Comparison of ENCODE assay signal across 1 fruit fly cellular context in the genomic region with DNA sequence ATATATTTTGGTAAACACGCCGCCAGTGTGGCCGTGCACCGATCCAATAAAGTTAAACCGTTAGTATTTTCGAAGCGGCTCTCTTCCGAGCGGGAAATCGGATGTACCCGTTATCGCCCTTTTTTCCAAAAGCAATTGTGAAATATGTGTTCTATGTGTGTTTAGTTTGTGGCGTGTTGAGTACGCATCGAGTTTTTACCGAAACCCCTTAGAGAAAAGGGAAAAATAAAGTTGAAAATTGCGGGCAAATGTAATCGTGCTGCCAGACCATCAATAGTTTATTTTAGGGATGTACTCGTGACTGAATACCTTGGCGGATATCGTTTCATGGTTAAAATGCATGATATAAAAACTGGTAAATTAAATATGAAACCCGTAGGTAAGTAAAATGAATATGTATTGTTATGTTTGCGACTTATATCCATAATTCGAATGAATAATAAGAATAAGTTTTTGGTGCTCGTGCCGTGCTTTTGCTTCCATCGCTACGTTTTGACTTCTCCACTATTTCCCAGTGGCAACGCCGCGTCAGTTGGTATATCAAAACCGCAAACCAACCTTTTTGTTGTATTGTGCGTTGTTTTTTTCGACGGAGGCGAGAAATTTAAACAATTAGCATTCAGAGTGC.
TF ChIP-seq lines count a peak whose summit lies in the region.

TSS of gene Mettl2 (minus strand) at position 51 of the 628 bp plus-strand sequence.
TSS of gene Bgb (plus strand) at position 527 of the 628 bp plus-strand sequence.

TF ChIP-seq in whole organism, embryonic, 481 proteins besides CTCF, POLR2A, EP300 and RAD21 (continued from another document and continues in another):
- TF ChIP-seq ap (GFP tag; IDR thresholded peaks at IDR 0.05; lab: Robert Waterston, UW) (no peak), danr (GFP tag; IDR thresholded peaks at IDR 0.05; lab: Robert Waterston, UW) (peak; percentile 80), Chrac-16 (GFP tag; optimal IDR thresholded peaks at IDR 0.05; lab: Kevin White, UChicago) (peak; percentile 76), CG9876 (GFP tag; optimal IDR thresholded peaks at IDR 0.05; lab: Kevin White, UChicago) (peak; percentile 62), gsb-n (tag; optimal IDR thresholded peaks at IDR 0.05; lab: Kevin White, UChicago) (peak; percentile 49), exex (tag; optimal IDR thresholded peaks at IDR 0.05; lab: Kevin White, UChicago) (no peak), BtbVII (GFP tag; optimal IDR thresholded peaks at IDR 0.05; lab: Kevin White, UChicago) (peak; percentile 8), ewg (GFP tag; optimal IDR thresholded peaks at IDR 0.05; lab: Kevin White, UChicago) (peak; percentile 29), tio (GFP tag; optimal IDR thresholded peaks at IDR 0.05; lab: Kevin White, UChicago) (no peak), HLH4C (GFP tag; IDR thresholded peaks at IDR 0.05; lab: Robert Waterston, UW; ENCODE audit: partially characterized antibody) (peak; percentile 56; the same call in 2 of the 3 replicates), CG18619 (GFP tag; optimal IDR thresholded peaks at IDR 0.05; lab: Kevin White, UChicago) (peak; percentile 56), Elba2 (GFP tag; optimal IDR thresholded peaks at IDR 0.05; lab: Kevin White, UChicago) (peak; percentile 23), cg (GFP tag; optimal IDR thresholded peaks at IDR 0.05; lab: Kevin White, UChicago) (no peak), CG14441 (GFP tag; IDR thresholded peaks at IDR 0.05; lab: Robert Waterston, UW) (peak; percentile 81), ftz-f1 (GFP tag; optimal IDR thresholded peaks at IDR 0.05; lab: Kevin White, UChicago) (peak; percentile 28), CG9215 (GFP tag; IDR thresholded peaks at IDR 0.05; lab: Robert Waterston, UW) (peak; percentile 90), dati (GFP tag; IDR thresholded peaks at IDR 0.05; lab: Robert Waterston, UW) (no peak), h (optimal IDR thresholded peaks at IDR 0.05; lab: Kevin White, UChicago) (no peak), ro (GFP tag; IDR thresholded peaks at IDR 0.05; lab: Robert Waterston, UW) (peak; percentile 66), yki (optimal IDR thresholded peaks at IDR 0.05; lab: Kevin White, UChicago) (no peak), Ravus (GFP tag; IDR thresholded peaks at IDR 0.05; lab: Robert Waterston, UW) (no peak), caup (GFP tag; optimal IDR thresholded peaks at IDR 0.05; lab: Kevin White, UChicago; ENCODE audit: severe bottlenecking) (peak; percentile 53), CG4404 (GFP tag; IDR thresholded peaks at IDR 0.05; lab: Robert Waterston, UW) (peak; percentile 90), sisA (GFP tag; IDR thresholded peaks at IDR 0.05; lab: Robert Waterston, UW) (peak; percentile 93), CG7357 (GFP tag; IDR thresholded peaks at IDR 0.05; lab: Robert Waterston, UW) (peak; percentile 75), CG7556 (GFP tag; optimal IDR thresholded peaks at IDR 0.05; lab: Kevin White, UChicago) (peak; percentile 55), CG17829 (tag; optimal IDR thresholded peaks at IDR 0.05; lab: Kevin White, UChicago) (peak; percentile 77), CG10959 (GFP tag; IDR thresholded peaks at IDR 0.05; lab: Robert Waterston, UW) (peak; percentile 67), oc (tag; optimal IDR thresholded peaks at IDR 0.05; lab: Kevin White, UChicago) (no peak), Scr (GFP tag; IDR thresholded peaks at IDR 0.05; lab: Robert Waterston, UW; ENCODE audit: partially characterized antibody) (peak; percentile 90), zen (tag; optimal IDR thresholded peaks at IDR 0.05; lab: Kevin White, UChicago) (peak; percentile 74), unpg (GFP tag; optimal IDR thresholded peaks at IDR 0.05; lab: Kevin White, UChicago) (peak; percentile 71), grau (tag; optimal IDR thresholded peaks at IDR 0.05; lab: Kevin White, UChicago) (peak; percentile 77), CG7963 (GFP tag; IDR thresholded peaks at IDR 0.05; lab: Robert Waterston, UW; ENCODE audit: partially characterized antibody) (peak; percentile 40; the same call in 2 of the 3 replicates), CG1233 (GFP tag; optimal IDR thresholded peaks at IDR 0.05; lab: Kevin White, UChicago) (peak; percentile 71), NC2β (GFP tag; optimal IDR thresholded peaks at IDR 0.05; lab: Kevin White, UChicago) (peak; percentile 63), Asciz (GFP tag; optimal IDR thresholded peaks at IDR 0.05; lab: Kevin White, UChicago) (no peak), ranshi (GFP tag; IDR thresholded peaks at IDR 0.05; lab: Robert Waterston, UW) (peak; percentile 85; the same call in 1 of the 2 replicates), Hmx (GFP tag; optimal IDR thresholded peaks at IDR 0.05; lab: Kevin White, UChicago) (no peak), MESR4 (GFP tag; optimal IDR thresholded peaks at IDR 0.05; lab: Kevin White, UChicago) (no peak), CG12659 (GFP tag; optimal IDR thresholded peaks at IDR 0.05; lab: Kevin White, UChicago) (peak; percentile 78), pita (GFP tag; optimal IDR thresholded peaks at IDR 0.05; lab: Kevin White, UChicago) (no peak), Dref (GFP tag; IDR thresholded peaks at IDR 0.05; lab: Robert Waterston, UW) (no peak), CG15514 (GFP tag; optimal IDR thresholded peaks at IDR 0.05; lab: Kevin White, UChicago) (peak; percentile 83), CG8281 (tag; optimal IDR thresholded peaks at IDR 0.05; lab: Kevin White, UChicago) (no peak), sima (GFP tag; optimal IDR thresholded peaks at IDR 0.05; lab: Kevin White, UChicago) (peak; percentile 40), br (optimal IDR thresholded peaks at IDR 0.05; lab: Kevin White, UChicago) (no peak), Optix (GFP tag; IDR thresholded peaks at IDR 0.05; lab: Robert Waterston, UW) (peak; percentile 52; the same call in 1 of the 3 replicates), sr (GFP tag; IDR thresholded peaks at IDR 0.05; lab: Robert Waterston, UW) (no peak), psq (GFP tag; optimal IDR thresholded peaks at IDR 0.05; lab: Kevin White, UChicago) (peak; percentile 29), CG8388 (GFP tag; optimal IDR thresholded peaks at IDR 0.05; lab: Kevin White, UChicago) (peak; percentile 60), Fer2 (tag; optimal IDR thresholded peaks at IDR 0.05; lab: Kevin White, UChicago) (peak; percentile 74), lab (GFP tag; optimal IDR thresholded peaks at IDR 0.05; lab: Kevin White, UChicago) (peak; percentile 78), TFAM (GFP tag; optimal IDR thresholded peaks at IDR 0.05; lab: Kevin White, UChicago) (no peak), unc-4 (GFP tag; IDR thresholded peaks at IDR 0.05; lab: Robert Waterston, UW; ENCODE audit: partially characterized antibody) (peak; percentile 72), tgo (GFP tag; IDR thresholded peaks at IDR 0.05; lab: Robert Waterston, UW) (peak; percentile 86), CG12744 (GFP tag; optimal IDR thresholded peaks at IDR 0.05; lab: Kevin White, UChicago) (no peak), CG17359 (tag; optimal IDR thresholded peaks at IDR 0.05; lab: Kevin White, UChicago) (peak; percentile 62), luna (GFP tag; optimal IDR thresholded peaks at IDR 0.05; lab: Kevin White, UChicago) (peak; percentile 21), CG6765 (GFP tag; optimal IDR thresholded peaks at IDR 0.05; lab: Kevin White, UChicago) (peak; percentile 34), MTF-1 (GFP tag; optimal IDR thresholded peaks at IDR 0.05; lab: Kevin White, UChicago; ENCODE audit: borderline replicate concordance) (no peak), CG17568 (GFP tag; optimal IDR thresholded peaks at IDR 0.05; lab: Kevin White, UChicago) (no peak), pfk (GFP tag; optimal IDR thresholded peaks at IDR 0.05; lab: Kevin White, UChicago) (no peak), hb (GFP tag; IDR thresholded peaks at IDR 0.05; lab: Robert Waterston, UW; ENCODE audit: partially characterized antibody) (peak; percentile 59; the same call in 1 of the 3 replicates), CoRest (tag; optimal IDR thresholded peaks at IDR 0.05; lab: Kevin White, UChicago) (peak; percentile 83), CG7271 (tag; optimal IDR thresholded peaks at IDR 0.05; lab: Kevin White, UChicago) (no peak), CG13296 (GFP tag; optimal IDR thresholded peaks at IDR 0.05; lab: Kevin White, UChicago) (peak; percentile 13), gfzf (GFP tag; optimal IDR thresholded peaks at IDR 0.05; lab: Kevin White, UChicago) (peak; percentile 64), salm (tag; optimal IDR thresholded peaks at IDR 0.05; lab: Kevin White, UChicago) (no peak), crp (GFP tag; optimal IDR thresholded peaks at IDR 0.05; lab: Kevin White, UChicago) (peak in 1 of 2 experiments; percentile 42), CG10321 (GFP tag; IDR thresholded peaks at IDR 0.05; lab: Robert Waterston, UW) (no peak), odd (GFP tag; optimal IDR thresholded peaks at IDR 0.05; lab: Kevin White, UChicago) (no peak), trh (GFP tag; optimal IDR thresholded peaks at IDR 0.05; lab: Kevin White, UChicago) (no peak), CG15011 (GFP tag; optimal IDR thresholded peaks at IDR 0.05; lab: Kevin White, UChicago) (no peak), CG32772 (GFP tag; IDR thresholded peaks at IDR 0.05; lab: Robert Waterston, UW) (peak; percentile 86), CG14965 (GFP tag; optimal IDR thresholded peaks at IDR 0.05; lab: Kevin White, UChicago; ENCODE audit: borderline replicate concordance) (no peak), Dbx (GFP tag; IDR thresholded peaks at IDR 0.05; lab: Robert Waterston, UW) (peak; percentile 81), abd-A (tag; optimal IDR thresholded peaks at IDR 0.05; lab: Kevin White, UChicago) (no peak), ATbp (GFP tag; optimal IDR thresholded peaks at IDR 0.05; lab: Kevin White, UChicago) (no peak), HmgZ (tag; optimal IDR thresholded peaks at IDR 0.05; lab: Kevin White, UChicago) (peak; percentile 67), Drgx (GFP tag; IDR thresholded peaks at IDR 0.05; lab: Robert Waterston, UW) (peak; percentile 43; the same call in 1 of the 2 replicates), CG33213 (GFP tag; optimal IDR thresholded peaks at IDR 0.05; lab: Kevin White, UChicago) (peak; percentile 65), CG14667 (GFP tag; IDR thresholded peaks at IDR 0.05; lab: Robert Waterston, UW) (peak; percentile 79), crc (GFP tag; optimal IDR thresholded peaks at IDR 0.05; lab: Kevin White, UChicago) (peak; percentile 57), CG4854 (GFP tag; optimal IDR thresholded peaks at IDR 0.05; lab: Kevin White, UChicago) (no peak), CG6272 (GFP tag; IDR thresholded peaks at IDR 0.05; lab: Robert Waterston, UW) (peak; percentile 89), CG4617 (GFP tag; optimal IDR thresholded peaks at IDR 0.05; lab: Kevin White, UChicago; ENCODE audit: borderline replicate concordance) (peak; percentile 59), Atf3 (GFP tag; optimal IDR thresholded peaks at IDR 0.05; lab: Kevin White, UChicago) (peak; percentile 71), slbo (GFP tag; IDR thresholded peaks at IDR 0.05; lab: Robert Waterston, UW) (peak; percentile 89), Usf (GFP tag; optimal IDR thresholded peaks at IDR 0.05; lab: Kevin White, UChicago) (peak; percentile 52), CG33557 (GFP tag; optimal IDR thresholded peaks at IDR 0.05; lab: Kevin White, UChicago) (peak; percentile 61), H15 (GFP tag; IDR thresholded peaks at IDR 0.05; lab: Robert Waterston, UW) (peak; percentile 85), bab2 (GFP tag; optimal IDR thresholded peaks at IDR 0.05; lab: Kevin White, UChicago) (peak; percentile 79), ssp (GFP tag; IDR thresholded peaks at IDR 0.05; lab: Robert Waterston, UW) (peak; percentile 75), chinmo (GFP tag; IDR thresholded peaks at IDR 0.05; lab: Robert Waterston, UW; ENCODE audit: partially characterized antibody) (no peak), cwo (GFP tag; optimal IDR thresholded peaks at IDR 0.05; lab: Kevin White, UChicago) (peak; percentile 53), NFAT (GFP tag; IDR thresholded peaks at IDR 0.05; lab: Robert Waterston, UW) (peak; percentile 64), CG2199 (GFP tag; IDR thresholded peaks at IDR 0.05; lab: Robert Waterston, UW) (no peak), Stat92E (GFP tag; optimal IDR thresholded peaks at IDR 0.05; lab: Kevin White, UChicago) (no peak), Gug (GFP tag; IDR thresholded peaks at IDR 0.05; lab: Robert Waterston, UW) (peak; percentile 93), CkIIα-i1 (GFP tag; IDR thresholded peaks at IDR 0.05; lab: Robert Waterston, UW) (no peak), shn (GFP tag; optimal IDR thresholded peaks at IDR 0.05; lab: Kevin White, UChicago) (peak; percentile 77), crol (GFP tag; IDR thresholded peaks at IDR 0.05; lab: Robert Waterston, UW) (no peak), Tbp (GFP tag; optimal IDR thresholded peaks at IDR 0.05; lab: Kevin White, UChicago) (no peak), NfI (GFP tag; optimal IDR thresholded peaks at IDR 0.05; lab: Kevin White, UChicago) (peak; percentile 64), Max (GFP tag; optimal IDR thresholded peaks at IDR 0.05; lab: Kevin White, UChicago) (peak; percentile 60), CG11504 (tag; optimal IDR thresholded peaks at IDR 0.05; lab: Kevin White, UChicago) (no peak), CG6175 (GFP tag; IDR thresholded peaks at IDR 0.05; lab: Robert Waterston, UW) (peak; percentile 61; the same call in 1 of the 3 replicates), ems (GFP tag; optimal IDR thresholded peaks at IDR 0.05; lab: Kevin White, UChicago) (peak; percentile 82), Trl (optimal IDR thresholded peaks at IDR 0.05; lab: Kevin White, UChicago) (peak in 1 of 2 experiments; percentile 9), Trl (GFP tag; optimal IDR thresholded peaks at IDR 0.05; lab: Kevin White, UChicago) (peak; percentile 83), Side (GFP tag; optimal IDR thresholded peaks at IDR 0.05; lab: Kevin White, UChicago) (peak; percentile 72), CG7987 (GFP tag; optimal IDR thresholded peaks at IDR 0.05; lab: Kevin White, UChicago) (no peak), Dp (GFP tag; optimal IDR thresholded peaks at IDR 0.05; lab: Kevin White, UChicago) (peak; percentile 62), zfh1 (GFP tag; IDR thresholded peaks at IDR 0.05; lab: Robert Waterston, UW) (peak; percentile 84), Abd-B (GFP tag; optimal IDR thresholded peaks at IDR 0.05; lab: Kevin White, UChicago) (peak; percentile 86), CG6854 (GFP tag; optimal IDR thresholded peaks at IDR 0.05; lab: Kevin White, UChicago) (no peak), sna (GFP tag; IDR thresholded peaks at IDR 0.05; lab: Robert Waterston, UW; ENCODE audit: partially characterized antibody) (peak; percentile 69; the same call in 1 of the 2 replicates), dmrt99B (tag; optimal IDR thresholded peaks at IDR 0.05; lab: Kevin White, UChicago) (no peak), CrebB (tag; optimal IDR thresholded peaks at IDR 0.05; lab: Kevin White, UChicago) (no peak), sim (GFP tag; IDR thresholded peaks at IDR 0.05; lab: Robert Waterston, UW) (no peak), mirr (GFP tag; optimal IDR thresholded peaks at IDR 0.05; lab: Kevin White, UChicago) (peak; percentile 27)
